Fruit fly (Drosophila melanogaster) whole organism, prepupa: Measurements from ENCODE around the gene CG42833.
A peak's percentile ranks its signal among the peaks of the same experiment; 100 is the strongest.

Experiments
- CG10631 ChIP-seq: fragments of 200-800 bp; sonication (Bioruptor generic); optimal IDR thresholded peaks from 2 replicates; lab custom pipeline; 2016; ENCODE audit warnings: missing biosample characterization, missing genetic modification characterization
- CG10669 ChIP-seq: fragments of 200-800 bp; sonication (Bioruptor generic); optimal IDR thresholded peaks from 3 replicates; lab custom pipeline; 2018; ENCODE audit warnings: missing biosample characterization, mild to moderate bottlenecking, missing genetic modification characterization, moderate library complexity
- CG11294 ChIP-seq: fragments of 200-800 bp; sonication (Bioruptor generic); IDR thresholded peaks from 2 replicates; pipeline ENCODE4 v1.3.6; 2022; ENCODE audit warnings: missing biosample characterization, missing genetic modification characterization
- CG11762 ChIP-seq: fragments of 200-800 bp; sonication (Bioruptor generic); optimal IDR thresholded peaks from 3 replicates; lab custom pipeline; 2016; ENCODE audit warnings: missing biosample characterization, missing genetic modification characterization; ENCODE audit not compliant: insufficient read depth
- CG11902 ChIP-seq: fragments of 200-800 bp; sonication (Bioruptor generic); optimal IDR thresholded peaks from 3 replicates; lab custom pipeline; 2016; ENCODE audit warnings: missing biosample characterization, missing genetic modification characterization
- CG15336 ChIP-seq: fragments of 200-800 bp; sonication (Bioruptor generic); IDR thresholded peaks from 2 replicates; pipeline ENCODE4 v1.3.6; 2022; ENCODE audit warnings: missing biosample characterization, missing genetic modification characterization
- CG1621 ChIP-seq: fragments of 200-800 bp; sonication (Bioruptor generic); optimal IDR thresholded peaks from 3 replicates; lab custom pipeline; 2018; ENCODE audit warnings: missing biosample characterization, mild to moderate bottlenecking, missing genetic modification characterization
- CG16779 ChIP-seq: fragments of 200-800 bp; sonication (Bioruptor generic); optimal IDR thresholded peaks from 3 replicates; lab custom pipeline; 2017; ENCODE audit warnings: missing biosample characterization, mild to moderate bottlenecking, missing genetic modification characterization
- CG31627 ChIP-seq: fragments of 200-800 bp; sonication (Bioruptor generic); optimal IDR thresholded peaks from 3 replicates; lab custom pipeline; 2016; ENCODE audit warnings: missing biosample characterization, missing genetic modification characterization
- CG32006 ChIP-seq: fragments of 200-800 bp; sonication (Bioruptor generic); optimal IDR thresholded peaks from 3 replicates; lab custom pipeline; 2017; ENCODE audit warnings: missing biosample characterization, mild to moderate bottlenecking, missing genetic modification characterization
- CG3919 ChIP-seq: fragments of 200-800 bp; sonication (Bioruptor generic); optimal IDR thresholded peaks from 3 replicates; lab custom pipeline; 2016; ENCODE audit warnings: missing biosample characterization, missing genetic modification characterization
- CG4318 ChIP-seq: fragments of 200-800 bp; sonication (Bioruptor generic); optimal IDR thresholded peaks from 3 replicates; lab custom pipeline; 2017; ENCODE audit warnings: missing biosample characterization, mild to moderate bottlenecking, missing genetic modification characterization
- CG6276 ChIP-seq: fragments of 200-800 bp; sonication (Bioruptor generic); optimal IDR thresholded peaks from 2 replicates; lab custom pipeline; 2017; ENCODE audit warnings: missing biosample characterization, mild to moderate bottlenecking, missing genetic modification characterization
- CG6792 ChIP-seq: fragments of 200-800 bp; sonication (Bioruptor generic); optimal IDR thresholded peaks from 3 replicates; lab custom pipeline; 2016; ENCODE audit warnings: missing biosample characterization, missing genetic modification characterization
- CG6808 ChIP-seq: fragments of 200-800 bp; sonication (Bioruptor generic); optimal IDR thresholded peaks from 3 replicates; lab custom pipeline; 2017; ENCODE audit warnings: missing biosample characterization, missing genetic modification characterization, mild to moderate bottlenecking, moderate library complexity, missing genetic modification reagents
- CG7368 ChIP-seq: fragments of 200-800 bp; sonication (Bioruptor generic); optimal IDR thresholded peaks from 3 replicates; lab custom pipeline; 2016; ENCODE audit warnings: missing biosample characterization, missing genetic modification characterization
- CG8319 ChIP-seq: fragments of 200-800 bp; sonication (Bioruptor generic); optimal IDR thresholded peaks from 3 replicates; lab custom pipeline; 2016; ENCODE audit warnings: missing biosample characterization, missing genetic modification characterization
- Eip75B ChIP-seq: fragments of 200-800 bp; sonication (Bioruptor generic); optimal IDR thresholded peaks from 3 replicates; lab custom pipeline; 2016; ENCODE audit warnings: missing biosample characterization, missing genetic modification characterization
- Eip78C ChIP-seq: fragments of 200-800 bp; sonication (Bioruptor generic); peaks from one replicate; lab custom pipeline; 2016; ENCODE audit warnings: missing biosample characterization, missing genetic modification characterization
- Eip93F ChIP-seq: fragments of 200-800 bp; sonication (Bioruptor generic); optimal IDR thresholded peaks from 2 replicates; lab custom pipeline; 2016; ENCODE audit warnings: missing biosample characterization, mild to moderate bottlenecking, missing genetic modification characterization
- Ets96B ChIP-seq: fragments of 200-800 bp; optimal IDR thresholded peaks from 2 replicates; lab custom pipeline; 2019; ENCODE audit warnings: missing biosample characterization, mild to moderate bottlenecking, missing genetic modification characterization, moderate library complexity
- Gug ChIP-seq: fragments of 200-800 bp; sonication (Bioruptor generic); IDR thresholded peaks from 2 replicates; pipeline ENCODE4 v1.3.6; 2022; ENCODE audit warnings: missing biosample characterization, missing genetic modification characterization
- Hr39 ChIP-seq: fragments of 200-800 bp; sonication (Bioruptor generic); optimal IDR thresholded peaks from 2 replicates; lab custom pipeline; 2016; ENCODE audit warnings: missing biosample characterization, missing genetic modification characterization
- Hr4 ChIP-seq: fragments of 200-800 bp; sonication (Bioruptor generic); optimal IDR thresholded peaks from 3 replicates; lab custom pipeline; 2016; ENCODE audit warnings: missing biosample characterization, missing genetic modification characterization
- Lpt ChIP-seq: fragments of 200-800 bp; sonication (Bioruptor generic); optimal IDR thresholded peaks from 3 replicates; lab custom pipeline; 2016; ENCODE audit warnings: missing biosample characterization, missing genetic modification characterization
- Met ChIP-seq: fragments of 200-800 bp; sonication (Bioruptor generic); optimal IDR thresholded peaks from 3 replicates; lab custom pipeline; 2016; ENCODE audit warnings: missing biosample characterization, missing genetic modification characterization
- OdsH ChIP-seq: fragments of 200-800 bp; sonication (Bioruptor generic); optimal IDR thresholded peaks from 3 replicates; lab custom pipeline; 2016; ENCODE audit warnings: missing biosample characterization, missing genetic modification characterization
- Smox ChIP-seq: fragments of 200-800 bp; sonication (Bioruptor generic); optimal IDR thresholded peaks from 3 replicates; lab custom pipeline; 2016; ENCODE audit warnings: missing biosample characterization, missing genetic modification characterization
- Sox102F ChIP-seq: fragments of 200-800 bp; sonication (Bioruptor generic); optimal IDR thresholded peaks from 2 replicates; lab custom pipeline; 2016; ENCODE audit warnings: missing biosample characterization, mild to moderate bottlenecking, missing genetic modification characterization
- Sox14 ChIP-seq: fragments of 200-800 bp; sonication (Bioruptor generic); optimal IDR thresholded peaks from 3 replicates; lab custom pipeline; 2016; ENCODE audit warnings: missing biosample characterization, missing genetic modification characterization
- achi ChIP-seq: fragments of 200-800 bp; sonication (Bioruptor generic); optimal IDR thresholded peaks from 3 replicates; lab custom pipeline; 2016; ENCODE audit warnings: missing biosample characterization, missing genetic modification characterization
- cyc ChIP-seq: fragments of 200-800 bp; sonication (Bioruptor generic); optimal IDR thresholded peaks from 3 replicates; lab custom pipeline; 2016; ENCODE audit warnings: missing biosample characterization, missing genetic modification characterization
- dac ChIP-seq: fragments of 200-800 bp; sonication (Bioruptor generic); optimal IDR thresholded peaks from 2 replicates; lab custom pipeline; 2017; ENCODE audit warnings: missing biosample characterization, mild to moderate bottlenecking, missing genetic modification characterization
- dsx ChIP-seq: fragments of 200-800 bp; optimal IDR thresholded peaks from 3 replicates; lab custom pipeline; 2019; ENCODE audit warnings: missing biosample characterization, mild to moderate bottlenecking, missing genetic modification characterization, moderate library complexity; ENCODE audit not compliant: poor library complexity, severe bottlenecking
- eg ChIP-seq: fragments of 200-800 bp; sonication (Bioruptor generic); IDR thresholded peaks from 3 replicates; pipeline ENCODE4 v1.3.6; 2022; ENCODE audit warnings: missing biosample characterization, missing genetic modification characterization
- esn ChIP-seq: fragments of 200-800 bp; sonication (Bioruptor generic); optimal IDR thresholded peaks from 2 replicates; lab custom pipeline; 2016; ENCODE audit warnings: missing biosample characterization, mild to moderate bottlenecking, missing genetic modification characterization, moderate library complexity
- fd59A ChIP-seq: fragments of 200-800 bp; sonication (Bioruptor generic); optimal IDR thresholded peaks from 2 replicates; lab custom pipeline; 2017; ENCODE audit warnings: missing biosample characterization, mild to moderate bottlenecking, missing genetic modification characterization, missing genetic modification reagents
- fd85E ChIP-seq: fragments of 200-800 bp; sonication (Bioruptor generic); optimal IDR thresholded peaks from 3 replicates; lab custom pipeline; 2016; ENCODE audit warnings: missing biosample characterization, missing genetic modification characterization
- fkh ChIP-seq: fragments of 200-800 bp; sonication (Bioruptor generic); optimal IDR thresholded peaks from 3 replicates; lab custom pipeline; 2017; ENCODE audit warnings: missing biosample characterization, mild to moderate bottlenecking, missing genetic modification characterization, moderate library complexity
- lz ChIP-seq: fragments of 200-800 bp; sonication (Bioruptor generic); optimal IDR thresholded peaks from 3 replicates; lab custom pipeline; 2016; ENCODE audit warnings: missing biosample characterization, missing genetic modification characterization
- net ChIP-seq: fragments of 200-800 bp; sonication (Bioruptor generic); optimal IDR thresholded peaks from 3 replicates; lab custom pipeline; 2016; ENCODE audit warnings: missing biosample characterization, missing genetic modification characterization
- pdm3 ChIP-seq: fragments of 200-800 bp; sonication (Bioruptor generic); optimal IDR thresholded peaks from 3 replicates; lab custom pipeline; 2016; ENCODE audit warnings: missing biosample characterization, missing genetic modification characterization
- salr ChIP-seq, 2 experiments: fragments of 200-800 bp; sonication (Bioruptor generic); optimal IDR thresholded peaks; 3 replicates each; lab custom pipeline; 2016 to 2018; ENCODE audit warnings: missing biosample characterization in 2 of 2, missing genetic modification characterization in 2 of 2, mild to moderate bottlenecking in 1 of 2
- spab ChIP-seq: fragments of 200-800 bp; sonication (Bioruptor generic); optimal IDR thresholded peaks from 2 replicates; lab custom pipeline; 2017; ENCODE audit warnings: missing biosample characterization, mild to moderate bottlenecking, missing genetic modification characterization, missing genetic modification reagents
- ss ChIP-seq, 2 experiments: fragments of 200-800 bp; sonication (Bioruptor generic); optimal IDR thresholded peaks; 2 replicates in 1 of 2; 3 replicates in 1 of 2; lab custom pipeline; 2017 to 2018; ENCODE audit warnings: mild to moderate bottlenecking in 2 of 2, missing biosample characterization in 2 of 2, missing genetic modification characterization in 2 of 2, moderate library complexity in 1 of 2
- svp ChIP-seq: fragments of 200-800 bp; sonication (Bioruptor generic); peaks from one replicate; lab custom pipeline; 2016; ENCODE audit warnings: missing biosample characterization, missing genetic modification characterization
- topi ChIP-seq: fragments of 200-800 bp; sonication (Bioruptor generic); optimal IDR thresholded peaks from 3 replicates; lab custom pipeline; 2016; ENCODE audit warnings: missing biosample characterization, missing genetic modification characterization

The CG42833 gene

dm6 chr3L:20183345-20184088 is 16.4 kb upstream of the CG42833 start (continued):
- TF ChIP-seq CG11294 (GFP tag; lab: Robert Waterston, UW) (no peak), Eip93F (GFP tag; lab: Kevin White, UChicago) (no peak), Smox (GFP tag; lab: Kevin White, UChicago) (peak; percentile 50), CG16779 (tag; lab: Kevin White, UChicago) (no peak), CG32006 (GFP tag; lab: Kevin White, UChicago) (peak; percentile 87), CG7368 (GFP tag; lab: Kevin White, UChicago) (no peak), pdm3 (GFP tag; lab: Kevin White, UChicago) (peak; percentile 80), Sox102F (GFP tag; lab: Kevin White, UChicago) (peak; percentile 63), CG6276 (GFP tag; lab: Kevin White, UChicago) (peak; percentile 49), Hr4 (GFP tag; lab: Kevin White, UChicago) (peak; percentile 87)

dm6 chr3L:20185206-20185868 is 14.6 kb upstream of the CG42833 start:
- TF ChIP-seq CG11902 (no peak), topi (GFP tag; lab: Kevin White, UChicago) (peak; percentile 54), Met (peak; percentile 65), CG31627 (peak; percentile 62), Eip78C (GFP tag; lab: Kevin White, UChicago) (peak; percentile 95), Sox102F (GFP tag; lab: Kevin White, UChicago) (peak; percentile 61), fkh (GFP tag; lab: Kevin White, UChicago) (no peak), svp (GFP tag; lab: Kevin White, UChicago) (peak; percentile 77), Eip75B (GFP tag; lab: Kevin White, UChicago) (peak; percentile 37), dsx (GFP tag; lab: Kevin White, UChicago) (peak; percentile 41), ss (GFP tag; optimal IDR thresholded peaks at IDR 0.05; lab: Kevin White, UChicago) (peak; percentile 39 to 68), fd59A (GFP tag; lab: Kevin White, UChicago) (peak; percentile 64), CG10631 (GFP tag; lab: Kevin White, UChicago) (peak; percentile 67), OdsH (peak; percentile 81), spab (GFP tag; lab: Kevin White, UChicago) (peak; percentile 31), CG4318 (GFP tag; lab: Kevin White, UChicago) (peak; percentile 51), CG15336 (GFP tag; lab: Robert Waterston, UW) (peak; percentile 71), lz (GFP tag; lab: Kevin White, UChicago) (peak; percentile 39), CG7368 (GFP tag; lab: Kevin White, UChicago) (peak; percentile 15), CG1621 (tag; lab: Kevin White, UChicago) (peak; percentile 66), Hr4 (GFP tag; lab: Kevin White, UChicago) (peak; percentile 87), CG6808 (no peak), esn (GFP tag; lab: Kevin White, UChicago) (peak; percentile 63), Hr39 (GFP tag; lab: Kevin White, UChicago) (peak; percentile 48), Ets96B (tag; lab: Kevin White, UChicago) (peak; percentile 60), CG6276 (GFP tag; lab: Kevin White, UChicago) (peak; percentile 31), dac (no peak), CG10669 (GFP tag; lab: Kevin White, UChicago) (peak; percentile 45), CG8319 (GFP tag; lab: Kevin White, UChicago) (no peak), salr (GFP tag; optimal IDR thresholded peaks at IDR 0.05; lab: Kevin White, UChicago) (peak; percentile 32 to 65), CG6792 (peak; percentile 49), CG3919 (peak; percentile 28), Gug (GFP tag; lab: Robert Waterston, UW) (no peak), CG11762 (GFP tag; lab: Kevin White, UChicago) (no peak), fd85E (no peak), cyc (no peak), net (GFP tag; lab: Kevin White, UChicago) (peak; percentile 70), Sox14 (peak; percentile 69), achi (GFP tag; lab: Kevin White, UChicago) (peak; percentile 73), eg (GFP tag; lab: Robert Waterston, UW) (no peak), Lpt (peak; percentile 11)
